Worm (Caenorhabditis elegans): ENCODE data around the gene aqp-1.

ce11 chrII:7231951-7232350, 6.2 kb downstream of the aqp-1 start:
- TF ChIP-seq mbf-1 (tag; optimal IDR thresholded peaks at IDR 0.05) (no peak), ztf-4 (tag; optimal IDR thresholded peaks at IDR 0.05) (no peak)
